Fruit fly (Drosophila melanogaster): ENCODE data around the gene tHMG2.

The tHMG2 gene

DNA sequence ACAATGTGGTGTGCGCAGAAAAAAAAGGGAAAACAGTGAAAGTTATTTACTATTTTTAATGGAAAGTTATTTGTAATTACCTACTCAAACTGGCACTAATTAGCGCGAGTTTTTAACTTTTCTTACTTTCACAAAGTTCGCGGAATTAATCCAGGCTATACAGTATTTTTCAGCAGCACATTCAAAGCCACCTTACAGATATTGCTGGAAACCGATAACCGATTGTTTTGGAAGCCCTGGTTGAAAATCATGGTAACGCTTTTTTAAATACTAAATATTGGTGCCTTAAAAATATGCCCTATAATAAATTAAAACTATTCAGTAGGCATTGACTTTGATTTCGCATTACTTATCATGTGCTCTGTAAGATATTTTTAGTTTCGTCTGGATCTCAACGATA lies at the start of gene tHMG2 (continued):
- no peak for TF ChIP-seq Hr78 (GFP tag; optimal IDR thresholded peaks at IDR 0.05)
- TF ChIP-seq ham (GFP tag; IDR thresholded peaks at IDR 0.05): no peak
- TF ChIP-seq ash1 (GFP tag; optimal IDR thresholded peaks at IDR 0.05): no peak
- 0 out of 3 replicates have a peak, but pooled peaks have one; percentile 22 for TF ChIP-seq CG34224 (GFP tag; IDR thresholded peaks at IDR 0.05; ENCODE audit: partially characterized antibody)
- TF ChIP-seq CG2116 (GFP tag; optimal IDR thresholded peaks at IDR 0.05): peak; percentile 6
- peak; percentile 40 for TF ChIP-seq pzg (GFP tag; optimal IDR thresholded peaks at IDR 0.05)
- no peak for TF ChIP-seq CG18599 (GFP tag; optimal IDR thresholded peaks at IDR 0.05)
- TF ChIP-seq CG31388 (GFP tag; optimal IDR thresholded peaks at IDR 0.05): no peak
- no peak for TF ChIP-seq Jarid2 (GFP tag; optimal IDR thresholded peaks at IDR 0.05)
- no peak for TF ChIP-seq ac (GFP tag; optimal IDR thresholded peaks at IDR 0.05)
- no peak for TF ChIP-seq NC2β (GFP tag; optimal IDR thresholded peaks at IDR 0.05)
- no peak for TF ChIP-seq zen (tag; optimal IDR thresholded peaks at IDR 0.05)
- peak; percentile 36 for TF ChIP-seq BEAF-32 (GFP tag; optimal IDR thresholded peaks at IDR 0.05)
- peak; percentile 55 for TF ChIP-seq gfzf (GFP tag; optimal IDR thresholded peaks at IDR 0.05)

DNA sequence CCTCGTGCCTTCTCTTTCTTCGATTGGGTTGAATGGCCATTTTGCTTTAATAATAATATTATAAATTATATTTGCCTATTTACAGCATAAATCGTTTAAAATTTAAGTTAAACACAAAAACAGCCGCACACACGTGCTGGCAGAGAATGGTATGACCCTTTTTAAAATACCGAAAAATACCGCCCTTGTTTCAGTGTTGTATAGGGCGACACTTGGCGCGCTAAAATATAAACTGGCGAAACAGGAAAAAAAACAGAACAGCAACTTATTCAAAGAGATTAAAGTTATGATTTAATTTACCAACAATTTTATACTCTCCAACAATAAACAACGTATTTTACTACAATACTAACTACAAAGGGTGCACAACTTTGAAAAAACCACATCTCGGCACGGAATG lies 46.3 kb upstream of the tHMG2 start, which contains the start of gene CG12499:
TSS of gene CG12499 (minus strand) at position 95 of the 400 bp plus-strand sequence.
- TF ChIP-seq Dad (GFP tag; optimal IDR thresholded peaks at IDR 0.05): no peak
- peak; percentile 50; the same call in 1 of the 2 replicates for TF ChIP-seq MBD-R2 (GFP tag; IDR thresholded peaks at IDR 0.05)
- no peak for TF ChIP-seq CG13424 (tag; optimal IDR thresholded peaks at IDR 0.05)
- TF ChIP-seq E2f2 (GFP tag; IDR thresholded peaks at IDR 0.05): peak; percentile 94
- no peak for TF ChIP-seq tx (GFP tag; optimal IDR thresholded peaks at IDR 0.05)
- TF ChIP-seq seq (GFP tag; IDR thresholded peaks at IDR 0.05): no peak
- no peak for TF ChIP-seq CG9215 (GFP tag; IDR thresholded peaks at IDR 0.05)
- TF ChIP-seq ap (GFP tag; IDR thresholded peaks at IDR 0.05): no peak
- TF ChIP-seq CrebB (tag; optimal IDR thresholded peaks at IDR 0.05): no peak
- no peak for TF ChIP-seq grn (GFP tag; optimal IDR thresholded peaks at IDR 0.05)
- TF ChIP-seq CG2202 (tag; optimal IDR thresholded peaks at IDR 0.05): no peak
- no peak for TF ChIP-seq CG4404 (GFP tag; IDR thresholded peaks at IDR 0.05)
- TF ChIP-seq D19A (tag; optimal IDR thresholded peaks at IDR 0.05): no peak
- TF ChIP-seq chn (GFP tag; optimal IDR thresholded peaks at IDR 0.05): no peak
- TF ChIP-seq BtbVII (GFP tag; optimal IDR thresholded peaks at IDR 0.05): peak; percentile 7
- TF ChIP-seq CG10267 (tag; optimal IDR thresholded peaks at IDR 0.05): peak; percentile 89
- no peak for TF ChIP-seq CG15696 (tag; optimal IDR thresholded peaks at IDR 0.05)
- TF ChIP-seq YL-1 (GFP tag; optimal IDR thresholded peaks at IDR 0.05): peak; percentile 32
- TF ChIP-seq Myb (GFP tag; optimal IDR thresholded peaks at IDR 0.05): peak; percentile 31
- TF ChIP-seq CG2116 (GFP tag; optimal IDR thresholded peaks at IDR 0.05): peak; percentile 25
- no peak for TF ChIP-seq Lim3 (GFP tag; IDR thresholded peaks at IDR 0.05)
- TF ChIP-seq CG14710 (tag; optimal IDR thresholded peaks at IDR 0.05): peak; percentile 41
- TF ChIP-seq tll (GFP tag; optimal IDR thresholded peaks at IDR 0.05): no peak
- no peak for TF ChIP-seq CG6254 (GFP tag; optimal IDR thresholded peaks at IDR 0.05)
- TF ChIP-seq CG1792 (GFP tag; optimal IDR thresholded peaks at IDR 0.05): no peak
- no peak for TF ChIP-seq yki (optimal IDR thresholded peaks at IDR 0.05)
- TF ChIP-seq CG2678 (tag; optimal IDR thresholded peaks at IDR 0.05): no peak
- no peak for TF ChIP-seq CG10462 (GFP tag; optimal IDR thresholded peaks at IDR 0.05)
- no peak for TF ChIP-seq so (GFP tag; IDR thresholded peaks at IDR 0.05)
- TF ChIP-seq NK7.1 (GFP tag; optimal IDR thresholded peaks at IDR 0.05): no peak
- no peak for TF ChIP-seq Neu2 (GFP tag; optimal IDR thresholded peaks at IDR 0.05; ENCODE audit: borderline replicate concordance)
- TF ChIP-seq CG7987 (GFP tag; optimal IDR thresholded peaks at IDR 0.05): no peak
- TF ChIP-seq Max (GFP tag; optimal IDR thresholded peaks at IDR 0.05): peak; percentile 75
- no peak for TF ChIP-seq Aef1 (GFP tag; IDR thresholded peaks at IDR 0.05)
- no peak for TF ChIP-seq unpg (GFP tag; optimal IDR thresholded peaks at IDR 0.05)
- no peak for TF ChIP-seq CG4854 (GFP tag; optimal IDR thresholded peaks at IDR 0.05)
- no peak for TF ChIP-seq CG15601 (tag; optimal IDR thresholded peaks at IDR 0.05)
